Worm (Caenorhabditis elegans) whole organism, L3 larva: Measurements from ENCODE around the gene F53F1.3.

Experiments used
- ama-1 ChIP-seq: fragments of 150-350 bp; optimal IDR thresholded peaks from 2 replicates; lab custom pipeline; 2018
- ceh-16 ChIP-seq: sonication (generic microtip); optimal IDR thresholded peaks from 2 replicates; lab custom pipeline; 2017; ENCODE audit warnings: missing biosample characterization, missing genetic modification characterization
- elt-1 ChIP-seq: fragments of 150-350 bp; optimal IDR thresholded peaks from 2 replicates; lab custom pipeline; 2014; ENCODE audit warnings: missing biosample characterization, missing genetic modification characterization
- fkh-2 ChIP-seq: fragments of 150-350 bp; optimal IDR thresholded peaks from 2 replicates; lab custom pipeline; 2014; ENCODE audit warnings: missing biosample characterization, missing genetic modification reagents, missing genetic modification characterization
- fos-1 ChIP-seq: fragments of 150-350 bp; optimal IDR thresholded peaks from 2 replicates; lab custom pipeline; 2014; ENCODE audit warnings: missing biosample characterization, missing genetic modification characterization
- lin-15B ChIP-seq: fragments of 150-350 bp; optimal IDR thresholded peaks from 2 replicates; lab custom pipeline; 2014; ENCODE audit warnings: missing biosample characterization, missing genetic modification characterization
- lin-39 ChIP-seq: fragments of 150-350 bp; optimal IDR thresholded peaks from 2 replicates; lab custom pipeline; 2018; ENCODE audit warnings: missing biosample characterization, missing genetic modification reagents, missing genetic modification characterization
- mml-1 ChIP-seq: fragments of 150-350 bp; sonication (generic microtip); optimal IDR thresholded peaks from 3 replicates; lab custom pipeline; 2014; ENCODE audit warnings: missing biosample characterization, missing genetic modification characterization
- nhr-237 ChIP-seq: fragments of 150-350 bp; optimal IDR thresholded peaks from 2 replicates; lab custom pipeline; 2014; ENCODE audit warnings: missing biosample characterization, missing genetic modification characterization
- pqm-1 ChIP-seq: fragments of 150-350 bp; optimal IDR thresholded peaks from 2 replicates; lab custom pipeline; 2017; ENCODE audit warnings: missing biosample characterization, missing genetic modification characterization, inconsistent platforms
- unc-62 ChIP-seq: fragments of 150-350 bp; sonication (generic microtip); optimal IDR thresholded peaks from 4 replicates; lab custom pipeline; 2014; ENCODE audit warnings: missing biosample characterization, missing genetic modification reagents, missing genetic modification characterization
- zag-1 ChIP-seq: fragments of 150-350 bp; optimal IDR thresholded peaks from 2 replicates; lab custom pipeline; 2014; ENCODE audit warnings: missing biosample characterization, missing genetic modification characterization

DNA sequence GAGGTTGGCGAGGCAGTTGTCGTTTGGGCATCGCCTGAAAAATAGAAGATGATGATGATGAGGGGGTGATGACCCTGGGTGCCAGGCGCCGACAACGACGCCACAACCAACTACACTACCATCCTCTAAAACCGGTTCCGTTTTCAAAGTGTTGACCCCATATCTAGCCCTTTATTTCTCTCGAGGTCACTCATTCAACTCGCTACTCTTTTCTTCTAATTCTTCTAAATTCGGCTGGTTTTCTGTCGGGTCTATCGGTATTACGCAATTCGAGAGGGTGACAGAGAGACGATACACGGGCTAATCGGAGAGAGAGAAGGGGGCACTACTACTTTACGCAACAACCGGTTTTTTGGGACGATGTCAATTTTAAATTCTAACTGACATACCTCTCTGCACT is 36.7 kb upstream of the F53F1.3 start:
- TF ChIP-seq fkh-2 (tag; lab: Kevin White, UChicago) (no peak), ceh-16 (tag; lab: Kevin White, UChicago) (no peak), nhr-237 (tag; lab: Kevin White, UChicago) (no peak), zag-1 (tag; lab: Kevin White, UChicago) (no peak), mml-1 (tag; lab: Kevin White, UChicago) (no peak), lin-39 (tag; lab: Kevin White, UChicago) (no peak), pqm-1 (no peak), fos-1 (tag; lab: Kevin White, UChicago) (no peak), elt-1 (peak; percentile 57), unc-62 (GFP tag; lab: Kevin White, UChicago) (peak; percentile 43), ama-1 (lab: Kevin White, UChicago) (no peak), lin-15B (no peak)
